Worm (Caenorhabditis elegans) whole organism, L4 larva: ENCODE results near the gene C37H5.5.

Experiments
- D1046.2 ChIP-seq: fragments of 200-800 bp; sonication (Bioruptor generic); IDR thresholded peaks from 2 replicates; pipeline ENCODE4 v1.3.6; 2022; ENCODE audit warnings: missing genetic modification characterization, missing compliant biosample characterization
- F10B5.3 ChIP-seq: sonication (generic microtip); optimal IDR thresholded peaks from 2 replicates; lab custom pipeline; 2016; ENCODE audit warnings: mild to moderate bottlenecking, missing genetic modification characterization, missing compliant biosample characterization
- F26F4.8 ChIP-seq: fragments of 200-800 bp; sonication (Bioruptor generic); conservative IDR thresholded peaks from 2 replicates; pipeline ENCODE4 v1.3.6; 2022; ENCODE audit warnings: missing genetic modification characterization, missing compliant biosample characterization
- F37D6.2 ChIP-seq: sonication (generic microtip); optimal IDR thresholded peaks from 2 replicates; lab custom pipeline; 2016; ENCODE audit warnings: mild to moderate bottlenecking, missing genetic modification characterization, missing compliant biosample characterization
- T26A8.4 ChIP-seq: fragments of 200-800 bp; sonication (Bioruptor generic); IDR thresholded peaks from 2 replicates; pipeline ENCODE4 v1.3.6; 2022; ENCODE audit warnings: missing genetic modification characterization, missing compliant biosample characterization
- Y5F2A.4 ChIP-seq: fragments of 200-800 bp; sonication (Bioruptor generic); optimal IDR thresholded peaks from 2 replicates; lab custom pipeline; 2018; ENCODE audit warnings: mild to moderate bottlenecking, missing genetic modification characterization, missing compliant biosample characterization
- Y75B8A.6 ChIP-seq: fragments of 200-800 bp; sonication (Bioruptor generic); IDR thresholded peaks from 2 replicates; pipeline ENCODE4 v1.3.6; 2022; ENCODE audit warnings: missing genetic modification reagents, missing genetic modification characterization, missing compliant biosample characterization
- aly-2 ChIP-seq: sonication (generic microtip); optimal IDR thresholded peaks from 2 replicates; lab custom pipeline; 2018; ENCODE audit warnings: missing biosample characterization, missing genetic modification characterization
- attf-4 ChIP-seq: sonication (generic microtip); optimal IDR thresholded peaks from 3 replicates; lab custom pipeline; 2017; ENCODE audit warnings: missing biosample characterization, missing genetic modification characterization
- ceh-32 ChIP-seq: sonication (generic microtip); optimal IDR thresholded peaks from 2 replicates; lab custom pipeline; 2016; ENCODE audit warnings: mild to moderate bottlenecking, missing genetic modification characterization, missing compliant biosample characterization; ENCODE audit not compliant: poor library complexity
- ceh-62 ChIP-seq: sonication (generic microtip); optimal IDR thresholded peaks from 2 replicates; lab custom pipeline; 2017; ENCODE audit warnings: missing biosample characterization, missing genetic modification characterization
- ceh-82 ChIP-seq: sonication (generic microtip); optimal IDR thresholded peaks from 2 replicates; lab custom pipeline; 2017; ENCODE audit warnings: missing biosample characterization, missing genetic modification characterization
- cey-2 ChIP-seq: sonication (generic microtip); optimal IDR thresholded peaks from 3 replicates; lab custom pipeline; 2017; ENCODE audit warnings: missing genetic modification characterization, mild to moderate bottlenecking, missing compliant biosample characterization, antibody characterized with exemption, borderline replicate concordance; ENCODE audit not compliant: insufficient read depth
- daf-16 ChIP-seq, 3 experiments: sonication (generic microtip); optimal IDR thresholded peaks; 2 replicates each; lab custom pipeline; 2016 to 2017; ENCODE audit warnings: missing genetic modification characterization in 3 of 3, missing genetic modification reagents in 3 of 3, mild to moderate bottlenecking in 2 of 3, missing compliant biosample characterization in 2 of 3, missing biosample characterization in 1 of 3, moderate library complexity in 1 of 3
- daf-19 ChIP-seq: fragments of 200-800 bp; sonication (Bioruptor generic); conservative IDR thresholded peaks from 2 replicates; pipeline ENCODE4 v1.3.6; 2022; ENCODE audit warnings: missing genetic modification characterization, missing compliant biosample characterization
- dmd-6 ChIP-seq: fragments of 200-800 bp; sonication (Bioruptor generic); IDR thresholded peaks from 2 replicates; pipeline ENCODE4 v1.3.6; 2022; ENCODE audit warnings: missing genetic modification reagents, missing genetic modification characterization, missing compliant biosample characterization
- dmd-9 ChIP-seq: fragments of 200-800 bp; sonication (Bioruptor generic); IDR thresholded peaks from 2 replicates; pipeline ENCODE4 v1.3.6; 2022; ENCODE audit warnings: missing genetic modification reagents, missing genetic modification characterization, missing compliant biosample characterization
- dpl-1 ChIP-seq: fragments of 150-350 bp; optimal IDR thresholded peaks from 2 replicates; lab custom pipeline; 2014; ENCODE audit warnings: missing biosample characterization, missing genetic modification reagents, missing genetic modification characterization
- duxl-1 ChIP-seq: sonication (generic microtip); optimal IDR thresholded peaks from 2 replicates; lab custom pipeline; 2016; ENCODE audit warnings: mild to moderate bottlenecking, missing genetic modification characterization, moderate library complexity, missing compliant biosample characterization; ENCODE audit not compliant: poor library complexity
- hif-1 ChIP-seq, 2 experiments: sonication (generic microtip); optimal IDR thresholded peaks; 2 replicates each; lab custom pipeline; 2016 to 2017; ENCODE audit warnings: missing compliant biosample characterization in 2 of 2, missing genetic modification characterization in 2 of 2, missing genetic modification reagents in 2 of 2, missing genotype in 2 of 2, mild to moderate bottlenecking in 1 of 2
- jun-1 ChIP-seq: fragments of 150-350 bp; optimal IDR thresholded peaks from 2 replicates; lab custom pipeline; 2014; ENCODE audit warnings: missing biosample characterization, missing genetic modification reagents, missing genetic modification characterization
- lim-7 ChIP-seq: fragments of 200-800 bp; sonication (Bioruptor generic); IDR thresholded peaks from 2 replicates; pipeline ENCODE4 v1.3.6; 2022; ENCODE audit warnings: missing genetic modification characterization, missing compliant biosample characterization
- lin-15B ChIP-seq: fragments of 150-350 bp; sonication (generic microtip); optimal IDR thresholded peaks from 3 replicates; lab custom pipeline; 2014; ENCODE audit warnings: missing biosample characterization, missing genetic modification characterization
- lin-29 ChIP-seq: fragments of 200-800 bp; sonication (Bioruptor generic); IDR thresholded peaks from 2 replicates; pipeline ENCODE4 v1.3.6; 2022; ENCODE audit warnings: missing genetic modification reagents, missing genetic modification characterization, missing compliant biosample characterization
- lin-39 ChIP-seq: fragments of 150-350 bp; optimal IDR thresholded peaks from 2 replicates; lab custom pipeline; 2014; ENCODE audit warnings: missing biosample characterization, missing genetic modification reagents, missing genetic modification characterization
- madf-5 ChIP-seq, 2 experiments: fragments of 200-800 bp; sonication (Bioruptor generic); IDR thresholded peaks; 2 replicates each; pipeline ENCODE4 v1.3.6; 2022; ENCODE audit warnings: missing compliant biosample characterization in 2 of 2, missing genetic modification characterization in 2 of 2
- madf-9 ChIP-seq: fragments of 200-800 bp; sonication (Bioruptor generic); conservative IDR thresholded peaks from 2 replicates; pipeline ENCODE4 v1.3.6; 2022; ENCODE audit warnings: missing genetic modification reagents, missing genetic modification characterization, missing compliant biosample characterization
- mes-2 ChIP-seq: sonication (generic microtip); optimal IDR thresholded peaks from 2 replicates; lab custom pipeline; 2016; ENCODE audit warnings: missing genotype, mild to moderate bottlenecking, missing genetic modification characterization, missing compliant biosample characterization; ENCODE audit not compliant: poor library complexity, severe bottlenecking
- mxl-3 ChIP-seq: fragments of 200-800 bp; sonication (Bioruptor generic); optimal IDR thresholded peaks from 2 replicates; lab custom pipeline; 2018; ENCODE audit warnings: mild to moderate bottlenecking, missing genetic modification characterization, missing compliant biosample characterization
- nhr-102 ChIP-seq: sonication (generic microtip); optimal IDR thresholded peaks from 2 replicates; lab custom pipeline; 2016; ENCODE audit warnings: mild to moderate bottlenecking, missing genetic modification characterization, moderate library complexity, missing compliant biosample characterization
- nhr-11 ChIP-seq: fragments of 150-350 bp; optimal IDR thresholded peaks from 2 replicates; lab custom pipeline; 2014; ENCODE audit warnings: missing biosample characterization, missing genetic modification characterization
- nhr-237 ChIP-seq: sonication (generic microtip); optimal IDR thresholded peaks from 2 replicates; lab custom pipeline; 2017; ENCODE audit warnings: missing biosample characterization, missing genetic modification characterization
- nhr-25 ChIP-seq: sonication (generic microtip); optimal IDR thresholded peaks from 2 replicates; lab custom pipeline; 2017; ENCODE audit warnings: missing genetic modification characterization, mild to moderate bottlenecking, missing compliant biosample characterization, antibody characterized with exemption, moderate library complexity, borderline replicate concordance; ENCODE audit not compliant: insufficient read depth
- nhr-28 ChIP-seq: fragments of 150-350 bp; optimal IDR thresholded peaks from 2 replicates; lab custom pipeline; 2014; ENCODE audit warnings: missing biosample characterization, missing genetic modification characterization
- nhr-41 ChIP-seq: fragments of 200-800 bp; sonication (Bioruptor generic); IDR thresholded peaks from 2 replicates; pipeline ENCODE4 v1.3.6; 2022; ENCODE audit warnings: missing genetic modification reagents, missing genetic modification characterization, missing compliant biosample characterization
- nhr-42 ChIP-seq: fragments of 200-800 bp; sonication (Bioruptor generic); IDR thresholded peaks from 2 replicates; pipeline ENCODE4 v1.3.6; 2022; ENCODE audit warnings: missing genetic modification characterization, missing compliant biosample characterization
- nhr-48 ChIP-seq: sonication (generic microtip); optimal IDR thresholded peaks from 2 replicates; lab custom pipeline; 2016; ENCODE audit warnings: mild to moderate bottlenecking, missing genetic modification characterization, missing compliant biosample characterization
- nhr-77 ChIP-seq: fragments of 150-350 bp; optimal IDR thresholded peaks from 2 replicates; lab custom pipeline; 2014; ENCODE audit warnings: missing biosample characterization, missing genetic modification characterization
- pqm-1 ChIP-seq: sonication (generic microtip); optimal IDR thresholded peaks from 2 replicates; lab custom pipeline; 2017; ENCODE audit warnings: missing biosample characterization, missing genetic modification characterization
- saeg-2 ChIP-seq: fragments of 200-800 bp; sonication (Bioruptor generic); IDR thresholded peaks from 2 replicates; pipeline ENCODE4 v1.3.6; 2022; ENCODE audit warnings: missing genetic modification reagents, missing genetic modification characterization, missing compliant biosample characterization
- sdz-12 ChIP-seq: fragments of 200-800 bp; sonication (Bioruptor generic); optimal IDR thresholded peaks from 2 replicates; lab custom pipeline; 2018; ENCODE audit warnings: mild to moderate bottlenecking, missing genetic modification characterization, missing compliant biosample characterization
- set-16 ChIP-seq: fragments of 200-800 bp; sonication (Bioruptor generic); IDR thresholded peaks from 2 replicates; pipeline ENCODE4 v1.3.6; 2022; ENCODE audit warnings: missing genetic modification reagents, missing genetic modification characterization, missing compliant biosample characterization
- tag-97 ChIP-seq: fragments of 200-800 bp; sonication (Bioruptor generic); IDR thresholded peaks from 2 replicates; pipeline ENCODE4 v1.3.6; 2022; ENCODE audit warnings: missing genetic modification characterization, missing compliant biosample characterization
- tra-1 ChIP-seq: fragments of 200-800 bp; sonication (Bioruptor generic); IDR thresholded peaks from 2 replicates; pipeline ENCODE4 v1.3.6; 2022; ENCODE audit warnings: missing genetic modification reagents, missing genetic modification characterization, missing compliant biosample characterization
- unc-130 ChIP-seq: sonication (generic microtip); optimal IDR thresholded peaks from 2 replicates; lab custom pipeline; 2016; ENCODE audit warnings: missing genetic modification reagents, missing genetic modification characterization, missing compliant biosample characterization
- unc-39 ChIP-seq: sonication (generic microtip); optimal IDR thresholded peaks from 2 replicates; lab custom pipeline; 2017; ENCODE audit warnings: missing biosample characterization, missing genetic modification characterization
- unc-62 ChIP-seq, 3 experiments: fragments of 150-350 bp in 1 of 3; sonication (generic microtip); optimal IDR thresholded peaks in 2 of 3; peaks in 1 of 3; 1 replicate in 1 of 3; 2 replicates in 2 of 3; lab custom pipeline; 2014 to 2017; ENCODE audit warnings: missing biosample characterization in 3 of 3, missing genetic modification characterization in 3 of 3, missing genetic modification reagents in 3 of 3, missing genotype in 1 of 3
- vab-7 ChIP-seq: fragments of 200-800 bp; sonication (Bioruptor generic); IDR thresholded peaks from 2 replicates; pipeline ENCODE4 v1.3.6; 2022; ENCODE audit warnings: missing genetic modification reagents, missing genetic modification characterization, missing compliant biosample characterization
- zip-11 ChIP-seq: fragments of 200-800 bp; sonication (Bioruptor generic); IDR thresholded peaks from 2 replicates; pipeline ENCODE4 v1.3.6; 2022; ENCODE audit warnings: missing genetic modification characterization, missing compliant biosample characterization
- zip-2 ChIP-seq: fragments of 150-350 bp; optimal IDR thresholded peaks from 2 replicates; lab custom pipeline; 2014; ENCODE audit warnings: missing biosample characterization, missing genetic modification characterization
- ztf-11 ChIP-seq: fragments of 150-350 bp; optimal IDR thresholded peaks from 2 replicates; lab custom pipeline; 2014; ENCODE audit warnings: missing biosample characterization, missing genetic modification characterization

The C37H5.5 gene

ce11 chrV:4844591-4844990 lies 17.4 kb downstream of the C37H5.5 start, which contains the start of gene abhd-5.2 (continued):
- TF ChIP-seq unc-62 (GFP tag; optimal IDR thresholded peaks at IDR 0.05 in 1 of 2; lab: Kevin White, UChicago) (peak in 1 of 2 experiments; percentile 67), unc-62 (tag; optimal IDR thresholded peaks at IDR 0.05; lab: Kevin White, UChicago) (no peak), nhr-41 (GFP tag; lab: Robert Waterston, UW) (no peak), set-16 (GFP tag; lab: Robert Waterston, UW) (no peak), lin-39 (tag; lab: Kevin White, UChicago) (no peak), zip-2 (tag; lab: Kevin White, UChicago) (no peak), daf-16 (GFP tag; optimal IDR thresholded peaks at IDR 0.05; lab: Kevin White, UChicago) (peak in 1 of 2 experiments; percentile 83), daf-16 (tag; optimal IDR thresholded peaks at IDR 0.05; lab: Kevin White, UChicago) (peak; percentile 51), dmd-9 (GFP tag; lab: Robert Waterston, UW) (no peak), ceh-82 (tag; lab: Kevin White, UChicago) (no peak), aly-2 (no peak), vab-7 (no peak), ceh-62 (tag; lab: Kevin White, UChicago) (no peak), ceh-32 (tag; lab: Kevin White, UChicago) (no peak), hif-1 (tag; optimal IDR thresholded peaks at IDR 0.05; lab: Kevin White, UChicago) (peak in 1 of 2 experiments; percentile 6), nhr-77 (tag; lab: Kevin White, UChicago) (peak; percentile 22), F26F4.8 (GFP tag; lab: Robert Waterston, UW) (no peak), ztf-11 (tag; lab: Kevin White, UChicago) (no peak), zip-11 (no peak), mes-2 (peak; percentile 32), lim-7 (no peak), D1046.2 (GFP tag; lab: Robert Waterston, UW) (no peak), F37D6.2 (no peak), cey-2 (tag; lab: Kevin White, UChicago) (no peak), nhr-11 (tag; lab: Kevin White, UChicago) (peak; percentile 19), nhr-102 (peak; percentile 86), mxl-3 (peak; percentile 53), attf-4 (tag; lab: Kevin White, UChicago) (no peak), dmd-6 (peak; percentile 47; the same call in 1 of the 2 replicates), lin-29 (GFP tag; lab: Robert Waterston, UW) (no peak), lin-15B (tag; lab: Kevin White, UChicago) (no peak), unc-130 (GFP tag; lab: Kevin White, UChicago) (no peak), unc-39 (no peak), sdz-12 (no peak), madf-9 (GFP tag; lab: Robert Waterston, UW) (no peak), saeg-2 (GFP tag; lab: Robert Waterston, UW) (no peak), T26A8.4 (no peak), nhr-28 (tag; lab: Kevin White, UChicago) (peak; percentile 85), nhr-48 (tag; lab: Kevin White, UChicago) (no peak), jun-1 (tag; lab: Kevin White, UChicago) (no peak), Y75B8A.6 (no peak), daf-19 (GFP tag; lab: Robert Waterston, UW) (no peak), tra-1 (GFP tag; lab: Robert Waterston, UW) (no peak), nhr-42 (GFP tag; lab: Robert Waterston, UW) (no peak), madf-5 (GFP tag; IDR thresholded peaks at IDR 0.05; lab: Robert Waterston, UW) (no peak), F10B5.3 (tag; lab: Kevin White, UChicago) (no peak), nhr-237 (tag; lab: Kevin White, UChicago) (no peak), nhr-25 (no peak), Y5F2A.4 (no peak), tag-97 (GFP tag; lab: Robert Waterston, UW) (no peak), duxl-1 (tag; lab: Kevin White, UChicago) (no peak), dpl-1 (no peak), pqm-1 (tag; lab: Kevin White, UChicago) (peak; percentile 3)
